Fruit fly (Drosophila melanogaster) whole organism, embryonic: ENCODE results near the gene TTLL4B.

ENCODE experiments used
- Atf3 ChIP-seq: fragments of 200-800 bp; sonication (Bioruptor generic); optimal IDR thresholded peaks from 3 replicates; lab custom pipeline; 2016; ENCODE audit warnings: missing biosample characterization, missing genetic modification characterization
- CG12299 ChIP-seq: fragments of 200-800 bp; sonication (Bioruptor generic); optimal IDR thresholded peaks from 2 replicates; lab custom pipeline; 2018; ENCODE audit warnings: missing biosample characterization, mild to moderate bottlenecking, missing genetic modification characterization
- CG12659 ChIP-seq: fragments of 200-800 bp; sonication (Bioruptor generic); optimal IDR thresholded peaks from 3 replicates; lab custom pipeline; 2017; ENCODE audit warnings: mild to moderate bottlenecking, missing biosample characterization, missing genetic modification reagents, missing genetic modification characterization
- CG18619 ChIP-seq: fragments of 200-800 bp; sonication (Bioruptor generic); optimal IDR thresholded peaks from 3 replicates; lab custom pipeline; 2017; ENCODE audit warnings: missing biosample characterization, mild to moderate bottlenecking, missing genetic modification characterization
- CG2202 ChIP-seq: fragments of 200-800 bp; sonication (Bioruptor generic); optimal IDR thresholded peaks from 2 replicates; lab custom pipeline; 2018; ENCODE audit warnings: missing biosample characterization, mild to moderate bottlenecking, missing genetic modification characterization
- Gug ChIP-seq: fragments of 200-800 bp; sonication (Bioruptor generic); IDR thresholded peaks from 4 replicates; pipeline ENCODE4 v1.3.6; 2022; ENCODE audit warnings: missing biosample characterization, missing genetic modification characterization
- Hr39 ChIP-seq: fragments of >200 bp; optimal IDR thresholded peaks from 2 replicates; lab custom pipeline; 2017
- br ChIP-seq: fragments of >200 bp; optimal IDR thresholded peaks from 2 replicates; lab custom pipeline; 2017
- sob ChIP-seq: fragments of 200-800 bp; sonication (Bioruptor generic); IDR thresholded peaks from 2 replicates; pipeline ENCODE4 v1.3.6; 2022; ENCODE audit warnings: missing biosample characterization, missing genetic modification characterization
- vnd ChIP-seq: fragments of 200-800 bp; sonication (Bioruptor generic); IDR thresholded peaks from 3 replicates; pipeline ENCODE4 v1.3.6; 2022; ENCODE audit warnings: missing biosample characterization, missing genetic modification characterization; ENCODE audit not compliant: partially characterized antibody

DNA sequence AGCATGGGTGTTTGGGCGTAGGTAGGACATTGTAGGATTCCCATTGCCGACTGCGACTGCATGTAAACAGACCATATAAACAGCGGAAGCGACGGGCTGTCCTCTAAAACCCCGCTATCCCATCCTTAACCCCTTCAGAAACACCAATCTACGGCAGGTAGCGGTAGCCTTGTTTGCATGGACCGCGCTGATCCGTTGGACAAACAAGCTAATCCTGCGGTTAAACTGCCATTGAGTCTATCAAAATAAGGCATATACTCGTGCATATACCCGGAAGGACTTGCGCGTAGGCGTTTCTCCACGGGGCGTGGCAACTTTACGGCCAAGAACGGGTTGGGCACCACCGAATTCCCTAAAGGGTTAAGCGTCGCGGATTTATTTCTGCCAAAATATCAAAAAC, 28.5 kb upstream of the TTLL4B start:
- TF ChIP-seq vnd (GFP tag; lab: Robert Waterston, UW) = no peak
- no peak for TF ChIP-seq CG18619 (GFP tag; lab: Kevin White, UChicago)
- no peak for TF ChIP-seq CG12659
- TF ChIP-seq Hr39 (lab: Kevin White, UChicago) = no peak
- TF ChIP-seq Atf3 (GFP tag; lab: Kevin White, UChicago) = no peak
- TF ChIP-seq CG2202 (tag; lab: Kevin White, UChicago) = no peak
- TF ChIP-seq br = no peak
- no peak for TF ChIP-seq CG12299 (tag; lab: Kevin White, UChicago)
- TF ChIP-seq sob (GFP tag; lab: Robert Waterston, UW) = no peak
- TF ChIP-seq Gug = no peak
